Worm (Caenorhabditis elegans) whole organism, midembryonic: ENCODE data around the gene T22E5.6.

ENCODE experiments used
- T22C8.4 ChIP-seq: fragments of 200-800 bp; sonication (Bioruptor generic); IDR thresholded peaks from 2 replicates; pipeline ENCODE4 v1.3.6; 2022; ENCODE audit warnings: missing genetic modification characterization, missing compliant biosample characterization
- flt-1 ChIP-seq: fragments of 200-800 bp; sonication (Bioruptor generic); IDR thresholded peaks from 2 replicates; pipeline ENCODE4 v1.3.6; 2022; ENCODE audit warnings: missing genetic modification characterization, missing compliant biosample characterization
- ref-1 ChIP-seq: fragments of 200-800 bp; sonication (Bioruptor generic); conservative IDR thresholded peaks from 2 replicates; pipeline ENCODE4 v1.3.6; 2022; ENCODE audit warnings: missing genetic modification reagents, missing genetic modification characterization, missing compliant biosample characterization
- tab-1 ChIP-seq: fragments of 200-800 bp; sonication (Bioruptor generic); IDR thresholded peaks from 2 replicates; pipeline ENCODE4 v1.3.6; 2022; ENCODE audit warnings: missing genetic modification characterization, missing compliant biosample characterization
- ztf-23 ChIP-seq: fragments of 200-800 bp; sonication (Bioruptor generic); IDR thresholded peaks from 2 replicates; pipeline ENCODE4 v1.3.6; 2022; ENCODE audit warnings: missing genetic modification reagents, missing genetic modification characterization, missing compliant biosample characterization

ce11 chrX:6420681-6421080 is 4.5 kb upstream of the T22E5.6 start, which contains the start of gene K10C2.12:
- TF ChIP-seq ztf-23 (GFP tag; lab: Robert Waterston, UW) (no peak), T22C8.4 (GFP tag; lab: Robert Waterston, UW) (no peak), flt-1 (GFP tag; lab: Robert Waterston, UW) (no peak), ref-1 (GFP tag; lab: Robert Waterston, UW) (no peak), tab-1 (no peak)
